Fruit fly (Drosophila melanogaster) whole organism, embryonic: ENCODE measurements around the gene CG2961.

Experiments
- Atf-2 ChIP-seq: fragments of 200-800 bp; sonication (Bioruptor generic); optimal IDR thresholded peaks from 2 replicates; lab custom pipeline; 2016; ENCODE audit warnings: missing biosample characterization, missing genetic modification characterization
- B-H2 ChIP-seq: fragments of 200-800 bp; sonication (Bioruptor generic); optimal IDR thresholded peaks from 2 replicates; lab custom pipeline; 2018; ENCODE audit warnings: missing biosample characterization, mild to moderate bottlenecking, missing genetic modification characterization
- Blimp-1 ChIP-seq: fragments of 200-800 bp; sonication (Bioruptor generic); optimal IDR thresholded peaks from 3 replicates; lab custom pipeline; 2018; ENCODE audit warnings: missing biosample characterization, missing genetic modification characterization, mild to moderate bottlenecking, moderate library complexity, missing genetic modification reagents
- CG12659 ChIP-seq: fragments of 200-800 bp; sonication (Bioruptor generic); optimal IDR thresholded peaks from 3 replicates; lab custom pipeline; 2017; ENCODE audit warnings: mild to moderate bottlenecking, missing biosample characterization, missing genetic modification reagents, missing genetic modification characterization
- CG13894 ChIP-seq: fragments of 200-800 bp; sonication (Bioruptor generic); optimal IDR thresholded peaks from 3 replicates; lab custom pipeline; 2018; ENCODE audit warnings: missing biosample characterization, mild to moderate bottlenecking, missing genetic modification characterization, moderate library complexity
- CG14965 ChIP-seq: fragments of 200-800 bp; sonication (Bioruptor generic); optimal IDR thresholded peaks from 2 replicates; lab custom pipeline; 2016; ENCODE audit warnings: missing biosample characterization, missing genetic modification characterization, borderline replicate concordance
- CG1603 ChIP-seq: fragments of 200-800 bp; sonication (Bioruptor generic); optimal IDR thresholded peaks from 2 replicates; lab custom pipeline; 2019; ENCODE audit warnings: missing biosample characterization, mild to moderate bottlenecking, missing genetic modification characterization, moderate library complexity
- CG16779 ChIP-seq: fragments of 200-800 bp; sonication (Bioruptor generic); IDR thresholded peaks from 2 replicates; pipeline ENCODE4 v1.3.6; 2022; ENCODE audit warnings: missing biosample characterization, missing genetic modification characterization
- CG17328 ChIP-seq: fragments of 200-800 bp; sonication (Bioruptor generic); IDR thresholded peaks from 2 replicates; pipeline ENCODE4 v1.3.6; 2022; ENCODE audit warnings: missing biosample characterization, missing genetic modification characterization
- CG17802 ChIP-seq: fragments of 200-800 bp; sonication (Bioruptor generic); optimal IDR thresholded peaks from 2 replicates; lab custom pipeline; 2018; ENCODE audit warnings: missing biosample characterization, mild to moderate bottlenecking, missing genetic modification characterization, moderate library complexity
- CG1792 ChIP-seq: fragments of 200-800 bp; sonication (Bioruptor generic); optimal IDR thresholded peaks from 2 replicates; lab custom pipeline; 2016; ENCODE audit warnings: missing biosample characterization, missing genetic modification characterization
- CG2875 ChIP-seq: fragments of 200-800 bp; sonication (Bioruptor generic); optimal IDR thresholded peaks from 2 replicates; lab custom pipeline; 2017; ENCODE audit warnings: missing biosample characterization, mild to moderate bottlenecking, missing genetic modification characterization, missing genetic modification reagents
- CG2889 ChIP-seq: fragments of 200-800 bp; sonication (Bioruptor generic); IDR thresholded peaks from 3 replicates; pipeline ENCODE4 v1.3.6; 2022; ENCODE audit warnings: missing biosample characterization, missing genetic modification characterization
- CG3163 ChIP-seq: fragments of 200-800 bp; sonication (Bioruptor generic); optimal IDR thresholded peaks from 3 replicates; lab custom pipeline; 2016; ENCODE audit warnings: missing biosample characterization, missing genetic modification characterization
- CG33213 ChIP-seq: fragments of 200-800 bp; sonication (Bioruptor generic); optimal IDR thresholded peaks from 3 replicates; lab custom pipeline; 2016; ENCODE audit warnings: missing biosample characterization, missing genetic modification characterization
- CG34376 ChIP-seq: fragments of 200-800 bp; sonication (Bioruptor generic); optimal IDR thresholded peaks from 2 replicates; lab custom pipeline; 2018; ENCODE audit warnings: missing biosample characterization, mild to moderate bottlenecking, missing genetic modification characterization
- CG3847 ChIP-seq: fragments of 200-800 bp; sonication (Bioruptor generic); IDR thresholded peaks from 2 replicates; pipeline ENCODE4 v1.3.6; 2022; ENCODE audit warnings: missing biosample characterization, missing genetic modification characterization
- CG43689 ChIP-seq: fragments of 200-800 bp; sonication (Bioruptor generic); IDR thresholded peaks from 2 replicates; pipeline ENCODE4 v1.3.6; 2022; ENCODE audit warnings: missing biosample characterization, missing genetic modification characterization
- CG4424 ChIP-seq: fragments of 200-800 bp; sonication (Bioruptor generic); optimal IDR thresholded peaks from 3 replicates; lab custom pipeline; 2016; ENCODE audit warnings: missing biosample characterization, missing genetic modification characterization
- CG6813 ChIP-seq: fragments of 200-800 bp; sonication (Bioruptor generic); optimal IDR thresholded peaks from 2 replicates; lab custom pipeline; 2017; ENCODE audit warnings: missing biosample characterization, missing genetic modification characterization, mild to moderate bottlenecking, moderate library complexity, missing genetic modification reagents
- CG7372 ChIP-seq: fragments of 200-800 bp; sonication (Bioruptor generic); IDR thresholded peaks from 2 replicates; pipeline ENCODE4 v1.3.6; 2022; ENCODE audit warnings: missing biosample characterization, missing genetic modification characterization
- CG8290 ChIP-seq, 3 experiments: fragments of 200-800 bp; sonication (Bioruptor generic); optimal IDR thresholded peaks; 2 replicates each; lab custom pipeline; 2016 to 2019; ENCODE audit warnings: missing biosample characterization in 3 of 3, missing genetic modification characterization in 3 of 3, mild to moderate bottlenecking in 2 of 3, moderate library complexity in 1 of 3
- CoRest ChIP-seq: fragments of 200-800 bp; sonication (Bioruptor generic); optimal IDR thresholded peaks from 3 replicates; lab custom pipeline; 2018; ENCODE audit warnings: missing biosample characterization, mild to moderate bottlenecking, missing genetic modification characterization, moderate library complexity
- Doc2 ChIP-seq: fragments of 200-800 bp; sonication (Bioruptor generic); IDR thresholded peaks from 2 replicates; pipeline ENCODE4 v1.3.6; 2022; ENCODE audit warnings: missing biosample characterization, missing genetic modification characterization
- E2f2 ChIP-seq: fragments of 200-800 bp; sonication (Bioruptor generic); IDR thresholded peaks from 2 replicates; pipeline ENCODE4 v1.3.6; 2022; ENCODE audit warnings: missing biosample characterization, missing genetic modification characterization
- HHEX ChIP-seq: fragments of 200-800 bp; sonication (Bioruptor generic); optimal IDR thresholded peaks from 3 replicates; lab custom pipeline; 2017; ENCODE audit warnings: missing biosample characterization, mild to moderate bottlenecking, missing genetic modification characterization, missing genetic modification reagents
- Mrtf ChIP-seq: fragments of 200-800 bp; sonication (Bioruptor generic); IDR thresholded peaks from 3 replicates; pipeline ENCODE4 v1.3.6; 2022; ENCODE audit warnings: missing biosample characterization, missing genetic modification characterization
- NC2β ChIP-seq: fragments of 200-800 bp; sonication (Bioruptor generic); optimal IDR thresholded peaks from 2 replicates; lab custom pipeline; 2016; ENCODE audit warnings: missing biosample characterization, missing genetic modification characterization
- NFAT ChIP-seq: fragments of 200-800 bp; sonication (Bioruptor generic); IDR thresholded peaks from 2 replicates; pipeline ENCODE4 v1.3.6; 2022; ENCODE audit warnings: missing biosample characterization, missing genetic modification characterization
- Poxn ChIP-seq: fragments of 200-800 bp; sonication (Bioruptor generic); IDR thresholded peaks from 2 replicates; pipeline ENCODE4 v1.3.6; 2022; ENCODE audit warnings: missing biosample characterization, missing genetic modification characterization
- Vsx1 ChIP-seq: fragments of 200-800 bp; sonication (Bioruptor generic); optimal IDR thresholded peaks from 2 replicates; lab custom pipeline; 2017; ENCODE audit warnings: missing biosample characterization, mild to moderate bottlenecking, missing genetic modification characterization, missing genetic modification reagents
- bab2 ChIP-seq: fragments of 200-800 bp; sonication (Bioruptor generic); optimal IDR thresholded peaks from 2 replicates; lab custom pipeline; 2016; ENCODE audit warnings: missing biosample characterization, missing genetic modification characterization
- fd64A ChIP-seq: fragments of 200-800 bp; sonication (Bioruptor generic); optimal IDR thresholded peaks from 3 replicates; lab custom pipeline; 2018; ENCODE audit warnings: missing biosample characterization, mild to moderate bottlenecking, missing genetic modification characterization
- hb ChIP-seq: fragments of 200-800 bp; sonication (Bioruptor generic); IDR thresholded peaks from 3 replicates; pipeline ENCODE4 v1.3.6; 2022; ENCODE audit warnings: missing biosample characterization, missing genetic modification characterization; ENCODE audit not compliant: partially characterized antibody
- her ChIP-seq: fragments of 200-800 bp; sonication (Bioruptor generic); optimal IDR thresholded peaks from 2 replicates; lab custom pipeline; 2016; ENCODE audit warnings: missing biosample characterization, missing genetic modification characterization
- jigr1 ChIP-seq: fragments of 200-800 bp; sonication (Bioruptor generic); IDR thresholded peaks from 3 replicates; pipeline ENCODE4 v1.3.6; 2022; ENCODE audit warnings: missing biosample characterization, missing genetic modification characterization
- kni ChIP-seq: fragments of 200-800 bp; sonication (Bioruptor generic); optimal IDR thresholded peaks from 3 replicates; lab custom pipeline; 2017; ENCODE audit warnings: mild to moderate bottlenecking, missing biosample characterization, missing genetic modification reagents, missing genetic modification characterization
- nmo ChIP-seq: fragments of 200-800 bp; sonication (Bioruptor generic); optimal IDR thresholded peaks from 2 replicates; lab custom pipeline; 2018; ENCODE audit warnings: missing biosample characterization, mild to moderate bottlenecking, missing genetic modification characterization, moderate library complexity
- odd ChIP-seq: fragments of 200-800 bp; sonication (Bioruptor generic); optimal IDR thresholded peaks from 2 replicates; lab custom pipeline; 2017; ENCODE audit warnings: missing biosample characterization, mild to moderate bottlenecking, missing genetic modification characterization
- pho ChIP-seq: fragments of 200-800 bp; sonication (Bioruptor generic); optimal IDR thresholded peaks from 2 replicates; lab custom pipeline; 2016; ENCODE audit warnings: missing biosample characterization, missing genetic modification characterization
- repo ChIP-seq: fragments of 200-800 bp; sonication (Bioruptor generic); optimal IDR thresholded peaks from 2 replicates; lab custom pipeline; 2016; ENCODE audit warnings: missing biosample characterization, missing genetic modification characterization
- run ChIP-seq: fragments of 200-800 bp; sonication (Bioruptor generic); optimal IDR thresholded peaks from 3 replicates; lab custom pipeline; 2018; ENCODE audit warnings: missing biosample characterization, mild to moderate bottlenecking, missing genetic modification characterization
- sob ChIP-seq: fragments of 200-800 bp; sonication (Bioruptor generic); IDR thresholded peaks from 2 replicates; pipeline ENCODE4 v1.3.6; 2022; ENCODE audit warnings: missing biosample characterization, missing genetic modification characterization
- ssp ChIP-seq: fragments of 200-800 bp; sonication (Bioruptor generic); IDR thresholded peaks from 2 replicates; pipeline ENCODE4 v1.3.6; 2022; ENCODE audit warnings: missing biosample characterization, missing genetic modification characterization
- tna ChIP-seq: fragments of 200-800 bp; sonication (Bioruptor generic); IDR thresholded peaks from 2 replicates; pipeline ENCODE4 v1.3.6; 2022; ENCODE audit warnings: missing biosample characterization, missing genetic modification characterization; ENCODE audit not compliant: partially characterized antibody
- trem ChIP-seq: fragments of 200-800 bp; optimal IDR thresholded peaks from 3 replicates; lab custom pipeline; 2019; ENCODE audit warnings: missing biosample characterization, mild to moderate bottlenecking, missing genetic modification characterization, moderate library complexity
- ttk ChIP-seq: fragments of 200-800 bp; sonication (Bioruptor generic); IDR thresholded peaks from 2 replicates; pipeline ENCODE4 v2.1.2; 2022; ENCODE audit warnings: missing biosample characterization, missing genetic modification characterization
- tup ChIP-seq: fragments of 200-800 bp; sonication (Bioruptor generic); optimal IDR thresholded peaks from 2 replicates; lab custom pipeline; 2016; ENCODE audit warnings: missing biosample characterization, mild to moderate bottlenecking, missing genetic modification characterization, moderate library complexity

CG2961 gene

dm6 chrX:10184355-10185058, 48.4 kb downstream of the CG2961 start (continued):
- TF ChIP-seq CG8290 (GFP tag; optimal IDR thresholded peaks at IDR 0.05; lab: Kevin White, UChicago) (no peak), CG8290 (tag; optimal IDR thresholded peaks at IDR 0.05; lab: Kevin White, UChicago) (peak in 1 of 2 experiments; percentile 32), E2f2 (GFP tag; lab: Robert Waterston, UW) (peak; percentile 25; the same call in 1 of the 2 replicates), CG2889 (GFP tag; lab: Robert Waterston, UW) (peak; percentile 47; the same call in 1 of the 3 replicates), CG17802 (no peak), Poxn (GFP tag; lab: Robert Waterston, UW) (0 out of 2 replicates have a peak, but pooled peaks have one; percentile 12), CG17328 (GFP tag; lab: Robert Waterston, UW) (0 out of 2 replicates have a peak, but pooled peaks have one; percentile 17), NC2β (GFP tag; lab: Kevin White, UChicago) (no peak), repo (no peak), Blimp-1 (GFP tag; lab: Kevin White, UChicago) (no peak), CG3847 (GFP tag; lab: Robert Waterston, UW) (peak; percentile 71), tup (GFP tag; lab: Kevin White, UChicago) (no peak), CG43689 (GFP tag; lab: Robert Waterston, UW) (0 out of 2 replicates have a peak, but pooled peaks have one; percentile 30), jigr1 (peak; percentile 42; the same call in 1 of the 3 replicates), trem (tag; lab: Kevin White, UChicago) (no peak), CG3163 (GFP tag; lab: Kevin White, UChicago) (no peak), bab2 (GFP tag; lab: Kevin White, UChicago) (peak; percentile 57), hb (GFP tag; lab: Robert Waterston, UW) (no peak), pho (GFP tag; lab: Kevin White, UChicago) (peak; percentile 44), CG4424 (GFP tag; lab: Kevin White, UChicago) (no peak), Doc2 (0 out of 2 replicates have a peak, but pooled peaks have one; percentile 23), CG33213 (GFP tag; lab: Kevin White, UChicago) (no peak), CG14965 (GFP tag; lab: Kevin White, UChicago) (no peak), ssp (GFP tag; lab: Robert Waterston, UW) (peak; percentile 40; the same call in 1 of the 2 replicates), Vsx1 (GFP tag; lab: Kevin White, UChicago) (no peak), B-H2 (GFP tag; lab: Kevin White, UChicago) (no peak), sob (GFP tag; lab: Robert Waterston, UW) (peak; percentile 65), ttk (GFP tag; lab: Robert Waterston, UW) (peak; percentile 43; the same call in 1 of the 2 replicates), CG1792 (GFP tag; lab: Kevin White, UChicago) (no peak), run (tag; lab: Kevin White, UChicago) (no peak), CG12659 (peak; percentile 34), NFAT (GFP tag; lab: Robert Waterston, UW) (peak; percentile 46), CoRest (tag; lab: Kevin White, UChicago) (peak; percentile 22), CG6813 (GFP tag; lab: Kevin White, UChicago) (peak; percentile 17), tna (GFP tag; lab: Robert Waterston, UW) (no peak), odd (GFP tag; lab: Kevin White, UChicago) (no peak), CG1603 (tag; lab: Kevin White, UChicago) (no peak), CG13894 (tag; lab: Kevin White, UChicago) (peak; percentile 54), Mrtf (GFP tag; lab: Robert Waterston, UW) (peak; percentile 43; the same call in 1 of the 3 replicates), kni (GFP tag; lab: Kevin White, UChicago) (no peak), nmo (GFP tag; lab: Kevin White, UChicago) (peak; percentile 30), CG7372 (peak; percentile 43; the same call in 1 of the 2 replicates), Atf-2 (GFP tag; lab: Kevin White, UChicago) (no peak), CG2875 (GFP tag; lab: Kevin White, UChicago) (no peak), her (GFP tag; lab: Kevin White, UChicago) (no peak), CG34376 (GFP tag; lab: Kevin White, UChicago) (peak; percentile 21), fd64A (GFP tag; lab: Kevin White, UChicago) (no peak), HHEX (no peak), CG16779 (GFP tag; lab: Robert Waterston, UW) (peak; percentile 42; the same call in 1 of the 2 replicates)
